Worm (Caenorhabditis elegans) whole organism, L1 larva: Measurements from ENCODE around the gene C03H5.5.

ENCODE experiments used
- C04F5.9 ChIP-seq: sonication (generic microtip); optimal IDR thresholded peaks from 2 replicates; lab custom pipeline; 2016; ENCODE audit warnings: missing genetic modification characterization, missing compliant biosample characterization
- C34B4.2 ChIP-seq: sonication (generic microtip); optimal IDR thresholded peaks from 2 replicates; lab custom pipeline; 2017; ENCODE audit warnings: mild to moderate bottlenecking, missing genetic modification characterization, missing compliant biosample characterization
- F16B12.6 ChIP-seq: fragments of 150-350 bp; optimal IDR thresholded peaks from 2 replicates; lab custom pipeline; 2014; ENCODE audit warnings: missing biosample characterization, missing genetic modification characterization
- Y116A8C.19 ChIP-seq: sonication (generic microtip); optimal IDR thresholded peaks from 2 replicates; lab custom pipeline; 2016; ENCODE audit warnings: missing compliant biosample characterization, missing genetic modification characterization, borderline replicate concordance
- aha-1 ChIP-seq: fragments of 150-350 bp; optimal IDR thresholded peaks from 2 replicates; lab custom pipeline; 2014; ENCODE audit warnings: missing biosample characterization, missing genetic modification characterization
- alr-1 ChIP-seq: fragments of 200-800 bp; sonication (Bioruptor generic); optimal IDR thresholded peaks from 2 replicates; lab custom pipeline; 2018; ENCODE audit warnings: borderline replicate concordance, mild to moderate bottlenecking, missing genetic modification characterization, missing compliant biosample characterization
- blmp-1 ChIP-seq: fragments of 150-350 bp; optimal IDR thresholded peaks from 2 replicates; lab custom pipeline; 2014; ENCODE audit warnings: missing biosample characterization, missing genetic modification characterization
- ceh-63 ChIP-seq: fragments of 200-800 bp; sonication (Bioruptor generic); optimal IDR thresholded peaks from 2 replicates; lab custom pipeline; 2018; ENCODE audit warnings: mild to moderate bottlenecking, missing genetic modification characterization, missing compliant biosample characterization
- ceh-8 ChIP-seq: fragments of 200-800 bp; sonication (Bioruptor generic); optimal IDR thresholded peaks from 2 replicates; lab custom pipeline; 2018; ENCODE audit warnings: mild to moderate bottlenecking, missing genetic modification characterization, moderate library complexity, missing compliant biosample characterization
- ceh-90 ChIP-seq: sonication (generic microtip); optimal IDR thresholded peaks from 2 replicates; lab custom pipeline; 2016; ENCODE audit warnings: missing genetic modification characterization, missing compliant biosample characterization
- dpl-1 ChIP-seq, 3 experiments: fragments of 150-350 bp in 2 of 3; sonication (generic microtip) in 1 of 3; optimal IDR thresholded peaks; 2 replicates each; lab custom pipeline; 2014 to 2017; ENCODE audit warnings: missing biosample characterization in 3 of 3, missing genetic modification characterization in 3 of 3, missing genetic modification reagents in 3 of 3
- efl-3 ChIP-seq: fragments of 200-800 bp; sonication (Bioruptor generic); optimal IDR thresholded peaks from 2 replicates; lab custom pipeline; 2018; ENCODE audit warnings: mild to moderate bottlenecking, missing genetic modification characterization, missing compliant biosample characterization
- egl-13 ChIP-seq: sonication (generic microtip); optimal IDR thresholded peaks from 2 replicates; lab custom pipeline; 2016; ENCODE audit warnings: missing genotype, missing genetic modification reagents, missing genetic modification characterization, missing compliant biosample characterization
- elt-2 ChIP-seq: sonication (generic microtip); optimal IDR thresholded peaks from 2 replicates; lab custom pipeline; 2016; ENCODE audit warnings: missing genetic modification characterization, mild to moderate bottlenecking, inconsistent platforms, missing compliant biosample characterization, missing genetic modification reagents
- fkh-4 ChIP-seq: sonication (generic microtip); optimal IDR thresholded peaks from 2 replicates; lab custom pipeline; 2016; ENCODE audit warnings: missing compliant biosample characterization, missing genetic modification characterization, borderline replicate concordance
- fkh-8 ChIP-seq: sonication (generic microtip); optimal IDR thresholded peaks from 2 replicates; lab custom pipeline; 2016; ENCODE audit warnings: mild to moderate bottlenecking, missing genetic modification characterization, missing compliant biosample characterization
- fos-1 ChIP-seq: fragments of 150-350 bp; optimal IDR thresholded peaks from 2 replicates; lab custom pipeline; 2014; ENCODE audit warnings: missing biosample characterization, missing genetic modification characterization
- hlh-17 ChIP-seq: fragments of 200-800 bp; sonication (Bioruptor generic); optimal IDR thresholded peaks from 2 replicates; lab custom pipeline; 2018; ENCODE audit warnings: missing genetic modification characterization, mild to moderate bottlenecking, missing compliant biosample characterization, moderate library complexity, borderline replicate concordance
- hpl-2 ChIP-seq: fragments of 150-350 bp; optimal IDR thresholded peaks from 2 replicates; lab custom pipeline; 2014; ENCODE audit warnings: missing biosample characterization, missing genetic modification reagents, missing genetic modification characterization
- irx-1 ChIP-seq: sonication (generic microtip); optimal IDR thresholded peaks from 2 replicates; lab custom pipeline; 2016; ENCODE audit warnings: missing genetic modification characterization, missing compliant biosample characterization
- jun-1 ChIP-seq: fragments of 150-350 bp; optimal IDR thresholded peaks from 2 replicates; lab custom pipeline; 2014; ENCODE audit warnings: missing biosample characterization, missing genetic modification reagents, missing genetic modification characterization
- lin-13 ChIP-seq: fragments of 150-350 bp; optimal IDR thresholded peaks from 2 replicates; lab custom pipeline; 2014; ENCODE audit warnings: missing biosample characterization, missing genetic modification reagents, missing genetic modification characterization
- lin-15B ChIP-seq: fragments of 150-350 bp; sonication (generic microtip); optimal IDR thresholded peaks from 3 replicates; lab custom pipeline; 2014; ENCODE audit warnings: missing biosample characterization, missing genetic modification characterization
- lin-39 ChIP-seq: fragments of 150-350 bp; optimal IDR thresholded peaks from 2 replicates; lab custom pipeline; 2014; ENCODE audit warnings: missing biosample characterization, missing genetic modification reagents, missing genetic modification characterization
- lir-3 ChIP-seq: sonication (generic microtip); optimal IDR thresholded peaks from 2 replicates; lab custom pipeline; 2016; ENCODE audit warnings: mild to moderate bottlenecking, missing genetic modification characterization, moderate library complexity, missing compliant biosample characterization; ENCODE audit not compliant: poor library complexity
- lsy-2 ChIP-seq, 2 experiments: fragments of 150-350 bp; optimal IDR thresholded peaks; 2 replicates each; lab custom pipeline; 2014; ENCODE audit warnings: missing biosample characterization in 2 of 2, missing genetic modification characterization in 2 of 2
- mab-9 ChIP-seq: fragments of 200-800 bp; sonication (Bioruptor generic); IDR thresholded peaks from 2 replicates; pipeline ENCODE4 v1.3.6; 2022; ENCODE audit warnings: missing genetic modification reagents, missing genetic modification characterization, missing compliant biosample characterization
- mdl-1 ChIP-seq, 2 experiments: fragments of 150-350 bp; optimal IDR thresholded peaks; 2 replicates each; lab custom pipeline; 2014 to 2017; ENCODE audit warnings: missing biosample characterization in 2 of 2, missing genetic modification characterization in 2 of 2, inconsistent platforms in 1 of 2
- mep-1 ChIP-seq: fragments of 150-350 bp; optimal IDR thresholded peaks from 2 replicates; lab custom pipeline; 2014; ENCODE audit warnings: missing biosample characterization, missing genetic modification characterization
- nhr-11 ChIP-seq: fragments of 150-350 bp; optimal IDR thresholded peaks from 2 replicates; lab custom pipeline; 2014; ENCODE audit warnings: missing biosample characterization, missing genetic modification characterization
- nhr-12 ChIP-seq: sonication (generic microtip); optimal IDR thresholded peaks from 2 replicates; lab custom pipeline; 2017; ENCODE audit warnings: missing biosample characterization, missing genetic modification characterization
- nhr-237 ChIP-seq: fragments of 150-350 bp; optimal IDR thresholded peaks from 2 replicates; lab custom pipeline; 2014; ENCODE audit warnings: missing biosample characterization, missing genetic modification characterization
- nhr-47 ChIP-seq: sonication (generic microtip); optimal IDR thresholded peaks from 2 replicates; lab custom pipeline; 2016; ENCODE audit warnings: mild to moderate bottlenecking, missing genetic modification characterization, moderate library complexity, missing compliant biosample characterization
- nhr-71 ChIP-seq: sonication (generic microtip); optimal IDR thresholded peaks from 2 replicates; lab custom pipeline; 2016; ENCODE audit warnings: mild to moderate bottlenecking, missing genetic modification characterization, moderate library complexity, missing compliant biosample characterization
- nhr-77 ChIP-seq: fragments of 150-350 bp; optimal IDR thresholded peaks from 2 replicates; lab custom pipeline; 2014; ENCODE audit warnings: missing biosample characterization, missing genetic modification characterization
- nhr-85 ChIP-seq: sonication (generic microtip); peaks from one replicate; lab custom pipeline; 2016; ENCODE audit warnings: missing genetic modification characterization, inconsistent platforms, missing compliant biosample characterization
- rnt-1 ChIP-seq: sonication (generic microtip); optimal IDR thresholded peaks from 2 replicates; lab custom pipeline; 2016; ENCODE audit warnings: mild to moderate bottlenecking, missing genetic modification characterization, moderate library complexity, missing compliant biosample characterization
- snu-23 ChIP-seq: sonication (generic microtip); optimal IDR thresholded peaks from 2 replicates; lab custom pipeline; 2016; ENCODE audit warnings: missing genetic modification characterization, missing compliant biosample characterization
- sox-4 ChIP-seq: sonication (generic microtip); optimal IDR thresholded peaks from 2 replicates; lab custom pipeline; 2016; ENCODE audit warnings: missing genetic modification characterization, missing compliant biosample characterization
- sptf-1 ChIP-seq: fragments of 150-350 bp; optimal IDR thresholded peaks from 2 replicates; lab custom pipeline; 2014; ENCODE audit warnings: missing biosample characterization, missing genetic modification characterization
- sup-37 ChIP-seq: fragments of 200-800 bp; sonication (Bioruptor generic); optimal IDR thresholded peaks from 2 replicates; lab custom pipeline; 2018; ENCODE audit warnings: mild to moderate bottlenecking, missing genetic modification characterization, missing compliant biosample characterization
- swsn-7 ChIP-seq: sonication (generic microtip); optimal IDR thresholded peaks from 2 replicates; lab custom pipeline; 2016; ENCODE audit warnings: missing genetic modification characterization, missing compliant biosample characterization
- tbx-2 ChIP-seq: sonication (generic microtip); optimal IDR thresholded peaks from 2 replicates; lab custom pipeline; 2016; ENCODE audit warnings: missing genetic modification characterization, missing compliant biosample characterization
- unc-30 ChIP-seq: sonication (generic microtip); optimal IDR thresholded peaks from 2 replicates; lab custom pipeline; 2017; ENCODE audit warnings: missing biosample characterization, missing genetic modification characterization
- unc-86 ChIP-seq: sonication (generic microtip); optimal IDR thresholded peaks from 2 replicates; lab custom pipeline; 2016; ENCODE audit warnings: missing genetic modification characterization, missing compliant biosample characterization
- unc-98 ChIP-seq: fragments of 200-800 bp; sonication (Bioruptor generic); IDR thresholded peaks from 2 replicates; pipeline ENCODE4 v1.3.6; 2022; ENCODE audit warnings: missing genetic modification characterization, missing compliant biosample characterization
- vab-15 ChIP-seq: sonication (generic microtip); optimal IDR thresholded peaks from 2 replicates; lab custom pipeline; 2017; ENCODE audit warnings: missing genotype, mild to moderate bottlenecking, missing genetic modification characterization, missing compliant biosample characterization
- xbp-1 ChIP-seq: sonication (generic microtip); optimal IDR thresholded peaks from 2 replicates; lab custom pipeline; 2016; ENCODE audit warnings: missing genetic modification characterization, missing compliant biosample characterization
- zag-1 ChIP-seq: fragments of 150-350 bp; optimal IDR thresholded peaks from 2 replicates; lab custom pipeline; 2014; ENCODE audit warnings: missing biosample characterization, missing genetic modification characterization

Gene C03H5.5

ce11 chrII:385957-386356 lies 799 bp upstream of the C03H5.5 start, which contains the start of gene C03H5.3 (continued):
- TF ChIP-seq rnt-1 (no peak), nhr-77 (tag; lab: Kevin White, UChicago) (no peak), lir-3 (tag; lab: Kevin White, UChicago) (no peak), elt-2 (no peak), C04F5.9 (tag; lab: Kevin White, UChicago) (no peak), lin-15B (tag; lab: Kevin White, UChicago) (peak; percentile 29), nhr-85 (tag; lab: Kevin White, UChicago) (peak; percentile 38), blmp-1 (peak; percentile 52), vab-15 (tag; lab: Kevin White, UChicago) (no peak), hpl-2 (GFP tag; lab: Kevin White, UChicago) (no peak), sptf-1 (no peak), efl-3 (GFP tag; lab: Kevin White, UChicago) (no peak), jun-1 (tag; lab: Kevin White, UChicago) (no peak), aha-1 (tag; lab: Kevin White, UChicago) (no peak), irx-1 (tag; lab: Kevin White, UChicago) (peak; percentile 27), unc-30 (tag; lab: Kevin White, UChicago) (no peak), lin-13 (GFP tag; lab: Kevin White, UChicago) (peak; percentile 24), hlh-17 (GFP tag; lab: Kevin White, UChicago) (no peak), C34B4.2 (no peak), xbp-1 (peak; percentile 62), unc-86 (peak; percentile 41), lin-39 (no peak), Y116A8C.19 (tag; lab: Kevin White, UChicago) (no peak), egl-13 (no peak), fkh-8 (peak; percentile 23), dpl-1 (GFP tag; optimal IDR thresholded peaks at IDR 0.05; lab: Kevin White, UChicago) (peak; percentile 93 to 96 (median 95)), swsn-7 (tag; lab: Kevin White, UChicago) (peak; percentile 60), ceh-63 (GFP tag; lab: Kevin White, UChicago) (no peak), lsy-2 (tag; optimal IDR thresholded peaks at IDR 0.05; lab: Kevin White, UChicago) (peak; percentile 70 to 78), mab-9 (GFP tag; lab: Robert Waterston, UW) (no peak), ceh-8 (no peak), nhr-237 (tag; lab: Kevin White, UChicago) (no peak), nhr-11 (tag; lab: Kevin White, UChicago) (no peak), nhr-71 (tag; lab: Kevin White, UChicago) (peak; percentile 72), F16B12.6 (tag; lab: Kevin White, UChicago) (peak; percentile 96), sox-4 (tag; lab: Kevin White, UChicago) (no peak), unc-98 (GFP tag; lab: Robert Waterston, UW) (no peak), alr-1 (tag; lab: Kevin White, UChicago) (no peak), mdl-1 (tag; optimal IDR thresholded peaks at IDR 0.05; lab: Kevin White, UChicago) (peak in 1 of 2 experiments; percentile 8), tbx-2 (tag; lab: Kevin White, UChicago) (peak; percentile 73), nhr-47 (peak; percentile 75), sup-37 (GFP tag; lab: Kevin White, UChicago) (no peak), ceh-90 (tag; lab: Kevin White, UChicago) (no peak), nhr-12 (tag; lab: Kevin White, UChicago) (no peak), fos-1 (no peak), zag-1 (tag; lab: Kevin White, UChicago) (no peak), mep-1 (no peak), snu-23 (GFP tag; lab: Kevin White, UChicago) (peak; percentile 70), fkh-4 (tag; lab: Kevin White, UChicago) (no peak)
